Worm (Caenorhabditis elegans) whole organism, early embryonic: Measurements from ENCODE around the gene C07G1.7.

ENCODE experiments used
- ama-1 ChIP-seq: fragments of 150-350 bp; optimal IDR thresholded peaks from 2 replicates; lab custom pipeline; 2014
- ceh-36 ChIP-seq: sonication (generic microtip); optimal IDR thresholded peaks from 2 replicates; lab custom pipeline; 2016; ENCODE audit warnings: missing genetic modification characterization, inconsistent platforms, missing compliant biosample characterization
- ets-7 ChIP-seq: sonication (generic microtip); optimal IDR thresholded peaks from 2 replicates; lab custom pipeline; 2016; ENCODE audit warnings: missing genotype, missing genetic modification characterization, missing compliant biosample characterization
- flt-1 ChIP-seq: fragments of 200-800 bp; sonication (Bioruptor generic); IDR thresholded peaks from 2 replicates; pipeline ENCODE4 v1.3.6; 2022; ENCODE audit warnings: missing genetic modification characterization, missing compliant biosample characterization

ce11 chrIV:8225357-8225756, 13.7 kb upstream of the C07G1.7 start, which contains the start of gene serp-1.2:
- no peak for TF ChIP-seq ets-7 (tag; lab: Kevin White, UChicago)
- TF ChIP-seq ceh-36 (tag; lab: Kevin White, UChicago), result no peak
- TF ChIP-seq ama-1, result no peak
- TF ChIP-seq flt-1 (GFP tag; lab: Robert Waterston, UW), result no peak
